Worm (Caenorhabditis elegans): ENCODE results near the gene W04G3.5.

DNA sequence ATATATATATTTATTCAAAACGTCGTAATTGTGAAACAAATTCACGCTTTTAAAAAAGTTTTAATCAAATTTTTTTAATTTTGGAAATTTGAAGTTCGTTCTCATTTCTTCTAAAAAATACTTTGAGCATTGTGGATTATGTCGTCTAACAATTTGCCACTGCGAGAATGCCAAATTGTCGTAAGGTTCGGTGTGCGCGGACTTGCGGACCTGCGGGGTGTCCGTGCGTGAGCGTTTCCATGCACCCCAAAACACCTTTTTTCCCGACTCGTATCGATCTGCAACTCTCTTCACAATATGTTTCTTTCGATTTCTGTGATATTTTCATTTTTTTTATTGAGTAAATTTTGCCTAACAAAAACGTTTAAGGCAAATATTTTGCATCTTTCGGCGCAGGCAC lies 757 bp upstream of the W04G3.5 start:
- TF ChIP-seq nhr-11 (tag; optimal IDR thresholded peaks at IDR 0.05) (no peak), ztf-4 (tag; optimal IDR thresholded peaks at IDR 0.05) (no peak), nhr-12 (tag; optimal IDR thresholded peaks at IDR 0.05) (no peak), Y55F3AM.14 (GFP tag; optimal IDR thresholded peaks at IDR 0.05) (no peak), unc-62 (GFP tag; optimal IDR thresholded peaks at IDR 0.05) (no peak), gmeb-1 (tag; optimal IDR thresholded peaks at IDR 0.05) (no peak), nhr-237 (tag; optimal IDR thresholded peaks at IDR 0.05) (no peak), zag-1 (tag; optimal IDR thresholded peaks at IDR 0.05) (no peak), ceh-82 (tag; optimal IDR thresholded peaks at IDR 0.05) (no peak), dmd-4 (tag; optimal IDR thresholded peaks at IDR 0.05) (no peak)
